Fruit fly (Drosophila melanogaster) whole organism, embryonic: Measurements from ENCODE around the gene CG2875.

ENCODE experiments used
- CG4617 ChIP-seq: fragments of 200-800 bp; sonication (Bioruptor generic); optimal IDR thresholded peaks from 3 replicates; lab custom pipeline; 2016; ENCODE audit warnings: missing biosample characterization, missing genetic modification characterization, borderline replicate concordance
- Dp ChIP-seq: fragments of 200-800 bp; sonication (Bioruptor generic); optimal IDR thresholded peaks from 2 replicates; lab custom pipeline; 2018; ENCODE audit warnings: missing biosample characterization, mild to moderate bottlenecking, missing genetic modification characterization, moderate library complexity
- Scr ChIP-seq: fragments of 200-800 bp; sonication (Bioruptor generic); IDR thresholded peaks from 2 replicates; pipeline ENCODE4 v1.3.6; 2022; ENCODE audit warnings: missing biosample characterization, missing genetic modification characterization; ENCODE audit not compliant: partially characterized antibody
- eve ChIP-seq, 2 experiments: fragments of >200 bp; optimal IDR thresholded peaks; 2 replicates each; lab custom pipeline; 2017; ENCODE audit warnings: missing biosample characterization in 2 of 2, missing genetic modification characterization in 2 of 2

DNA sequence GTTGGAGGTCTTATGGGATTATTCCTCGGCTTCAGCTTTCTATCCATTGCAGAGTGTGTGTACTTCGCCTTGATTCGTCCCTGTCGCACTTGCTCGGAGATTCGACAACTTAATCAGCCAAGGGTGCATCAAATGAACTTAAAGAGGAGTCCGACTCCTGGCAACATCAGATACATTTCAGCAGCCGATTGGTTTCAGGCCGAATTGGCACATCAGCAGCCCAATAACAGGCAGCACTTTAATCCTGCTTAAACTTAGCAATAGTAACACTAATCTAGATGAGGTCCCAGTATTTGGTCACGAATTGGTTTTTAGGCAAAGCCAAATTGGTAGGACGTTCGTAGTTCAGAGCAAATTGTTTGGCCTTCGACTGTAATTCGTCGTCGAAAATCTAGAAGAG lies 1.9 kb downstream of the CG2875 start, which contains the start of gene DIP-alpha:
- no peak for TF ChIP-seq Dp (GFP tag; lab: Kevin White, UChicago)
- TF ChIP-seq CG4617 (GFP tag; lab: Kevin White, UChicago): no peak
- TF ChIP-seq eve (GFP tag; optimal IDR thresholded peaks at IDR 0.05; lab: Kevin White, UChicago): no peak
- TF ChIP-seq Scr: no peak
